Worm (Caenorhabditis elegans): Measurements from ENCODE around the gene T16G1.7.

DNA sequence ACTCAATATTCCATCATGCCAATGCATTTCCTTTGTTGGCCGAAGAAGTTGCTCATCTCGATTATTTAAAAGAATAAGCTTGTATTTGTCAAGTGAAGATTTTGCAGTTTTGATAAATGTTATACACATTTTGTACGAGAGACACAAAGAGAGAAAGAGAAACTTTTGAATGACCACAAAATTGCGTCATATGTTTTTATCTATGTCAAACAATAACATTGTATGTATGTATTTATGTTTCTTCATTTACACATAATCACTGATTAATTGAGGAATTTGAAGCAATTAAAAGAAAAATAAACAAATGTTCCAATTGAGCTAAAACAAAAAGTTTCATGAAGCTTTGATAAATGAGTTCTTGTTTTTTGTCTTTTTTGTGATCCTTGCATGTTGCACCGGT is 28.3 kb upstream of the T16G1.7 start, which contains the start of gene hrg-9:
- TF ChIP-seq flt-1 (GFP tag; IDR thresholded peaks at IDR 0.05) = no peak
- no peak for TF ChIP-seq klf-2 (GFP tag; conservative IDR thresholded peaks at IDR 0.05)
- no peak for TF ChIP-seq cog-1 (tag; optimal IDR thresholded peaks at IDR 0.05)
